Fruit fly (Drosophila melanogaster) Kc167 (cell line): ENCODE data around the gene CG43922.

Experiments
- Myc ChIP-seq: fragments of >200 bp; optimal IDR thresholded peaks from 2 replicates; lab custom pipeline; 2017; ENCODE audit warnings: missing external identifiers
- Sin3A ChIP-seq: fragments of >200 bp; optimal IDR thresholded peaks from 2 replicates; lab custom pipeline; 2018; ENCODE audit warnings: missing external identifiers
- h ChIP-seq: fragments of >200 bp; optimal IDR thresholded peaks from 3 replicates; lab custom pipeline; 2018; ENCODE audit warnings: missing external identifiers
- insv ChIP-seq: fragments of >200 bp; optimal IDR thresholded peaks from 3 replicates; lab custom pipeline; 2018; ENCODE audit warnings: missing external identifiers
- psq ChIP-seq: fragments of >200 bp; optimal IDR thresholded peaks from 2 replicates; lab custom pipeline; 2017; ENCODE audit warnings: missing external identifiers

DNA sequence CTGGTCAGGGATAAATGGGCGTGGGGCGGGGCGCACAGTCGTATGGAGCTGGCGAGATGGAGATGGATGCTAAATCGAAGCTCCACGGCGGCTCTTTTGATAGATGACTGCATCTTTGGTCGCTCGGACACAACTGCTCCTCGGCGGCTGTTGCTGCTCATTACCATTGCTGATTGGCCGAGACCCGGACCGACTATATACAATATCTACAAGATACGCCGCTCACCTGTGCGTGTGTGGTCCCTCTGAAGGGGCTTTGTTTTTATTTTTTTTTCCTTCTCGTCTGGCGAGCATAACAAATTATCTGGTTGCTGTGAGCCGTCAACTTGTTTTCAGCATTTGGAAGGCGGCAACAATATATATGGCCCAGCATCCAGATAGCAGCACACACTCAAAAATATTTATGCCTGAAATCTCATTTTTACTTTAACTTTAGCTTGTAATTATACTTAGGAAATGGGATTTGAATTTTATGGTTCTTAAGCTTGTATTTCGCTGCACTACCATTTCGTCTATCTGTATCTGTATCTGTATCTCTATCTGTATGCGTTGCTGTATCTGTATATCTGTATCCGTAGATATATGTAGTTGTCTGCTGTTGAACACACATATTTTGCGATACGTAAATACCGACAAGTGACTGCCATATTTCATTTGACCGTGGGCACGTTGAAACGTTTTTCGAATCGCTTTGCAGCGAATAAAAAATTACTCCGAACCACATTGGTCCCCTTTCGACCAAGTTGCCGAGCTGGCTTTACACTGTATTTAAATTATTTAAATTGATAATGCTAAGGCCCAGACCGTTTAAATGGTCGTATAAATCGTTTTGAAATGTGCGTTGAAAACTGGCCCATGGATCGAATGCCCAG is 34.4 kb downstream of the CG43922 start:
- no peak for TF ChIP-seq psq
- TF ChIP-seq insv, result no peak
- TF ChIP-seq h (lab: Kevin White, UChicago), result no peak
- TF ChIP-seq Sin3A, result no peak
- TF ChIP-seq Myc (lab: Kevin White, UChicago), result no peak
